Worm (Caenorhabditis elegans): ENCODE measurements around the gene R11G1.7.

Gene R11G1.7

DNA sequence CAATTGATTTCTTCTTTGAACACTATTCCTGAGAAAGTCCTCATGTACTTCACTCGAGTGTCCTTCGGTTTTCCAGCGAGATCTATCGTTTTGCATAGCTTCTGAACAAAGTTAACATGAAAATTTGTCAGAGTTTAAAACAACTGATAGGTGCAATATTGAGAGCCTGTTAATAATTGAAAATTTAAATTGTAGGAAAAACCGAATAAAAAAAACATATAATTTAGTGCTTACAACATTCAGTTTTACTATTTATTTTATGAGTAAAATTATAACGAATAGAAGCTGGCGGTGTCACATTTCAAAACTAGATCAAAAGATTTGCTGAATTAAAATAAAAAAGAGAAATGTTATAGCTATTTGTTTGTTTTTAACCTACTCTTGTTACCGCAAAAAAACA is 37.1 kb downstream of the R11G1.7 start, which contains the start of gene C02F12.8:
TSS of gene C02F12.8 (minus strand) at position 101 of the 400 bp plus-strand sequence.
- no peak for TF ChIP-seq nhr-2 (tag; optimal IDR thresholded peaks at IDR 0.05)
- TF ChIP-seq snpc-4 (tag; optimal IDR thresholded peaks at IDR 0.05), result no peak
- TF ChIP-seq M03D4.4 (tag; optimal IDR thresholded peaks at IDR 0.05), result no peak
- no peak for TF ChIP-seq flh-1 (GFP tag; optimal IDR thresholded peaks at IDR 0.05)
- no peak for TF ChIP-seq ces-1 (GFP tag; optimal IDR thresholded peaks at IDR 0.05)
- TF ChIP-seq nhr-76 (tag; optimal IDR thresholded peaks at IDR 0.05), result no peak
- no peak for TF ChIP-seq cnd-1 (tag; optimal IDR thresholded peaks at IDR 0.05)
- no peak for TF ChIP-seq sem-2 (GFP tag; optimal IDR thresholded peaks at IDR 0.05)
- no peak for TF ChIP-seq elt-1 (tag; optimal IDR thresholded peaks at IDR 0.05; ENCODE audit: borderline replicate concordance, insufficient read depth)
- TF ChIP-seq ceh-83 (GFP tag; optimal IDR thresholded peaks at IDR 0.05), result no peak
- TF ChIP-seq ceh-43 (GFP tag; optimal IDR thresholded peaks at IDR 0.05), result no peak
- TF ChIP-seq nhr-12 (tag; optimal IDR thresholded peaks at IDR 0.05), result no peak

DNA sequence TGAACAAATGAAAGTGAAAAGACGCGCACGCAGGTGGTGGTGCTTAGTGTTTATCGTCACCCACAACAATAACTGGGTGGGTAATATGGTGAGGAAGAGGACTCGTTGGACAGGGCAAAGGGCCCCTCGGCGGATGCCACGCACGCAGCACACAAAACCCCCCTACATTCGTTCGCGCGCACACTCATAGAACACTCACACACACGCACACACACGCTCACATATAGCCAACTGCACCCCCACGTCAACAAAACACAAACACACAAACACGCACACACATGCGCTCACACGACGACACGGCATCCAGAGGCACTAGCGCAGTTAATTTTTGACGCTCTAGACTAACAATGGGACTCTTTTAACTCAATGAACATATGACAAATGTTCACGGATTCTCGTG is 38.1 kb downstream of the R11G1.7 start:
- TF ChIP-seq nhr-12 (tag; optimal IDR thresholded peaks at IDR 0.05) (no peak), ceh-39 (tag; optimal IDR thresholded peaks at IDR 0.05) (no peak), tbx-8 (GFP tag; optimal IDR thresholded peaks at IDR 0.05) (no peak), hlh-1 (tag; optimal IDR thresholded peaks at IDR 0.05) (no peak), sem-2 (GFP tag; optimal IDR thresholded peaks at IDR 0.05) (peak; percentile 34), mep-1 (tag; optimal IDR thresholded peaks at IDR 0.05) (no peak), zip-8 (tag; optimal IDR thresholded peaks at IDR 0.05) (no peak), ces-1 (GFP tag; optimal IDR thresholded peaks at IDR 0.05) (peak; percentile 14), sptf-1 (tag; optimal IDR thresholded peaks at IDR 0.05) (peak; percentile 73), unc-62 (GFP tag; optimal IDR thresholded peaks at IDR 0.05) (peak; percentile 6), ztf-11 (tag; optimal IDR thresholded peaks at IDR 0.05) (no peak), elt-3 (tag; optimal IDR thresholded peaks at IDR 0.05) (no peak), lin-32 (GFP tag; optimal IDR thresholded peaks at IDR 0.05) (no peak), ceh-43 (GFP tag; optimal IDR thresholded peaks at IDR 0.05) (no peak), lsy-2 (tag; optimal IDR thresholded peaks at IDR 0.05) (no peak), ceh-83 (GFP tag; optimal IDR thresholded peaks at IDR 0.05) (no peak), nhr-237 (tag; optimal IDR thresholded peaks at IDR 0.05) (no peak), pha-4 (tag; optimal IDR thresholded peaks at IDR 0.05) (no peak), nhr-28 (tag; optimal IDR thresholded peaks at IDR 0.05) (no peak), cnd-1 (tag; optimal IDR thresholded peaks at IDR 0.05) (peak; percentile 62), nhr-2 (tag; optimal IDR thresholded peaks at IDR 0.05) (no peak), lin-13 (tag; optimal IDR thresholded peaks at IDR 0.05) (peak; percentile 69), unc-120 (tag; optimal IDR thresholded peaks at IDR 0.05; ENCODE audit: poor library complexity, severe bottlenecking) (peak; percentile 33), mls-2 (tag; optimal IDR thresholded peaks at IDR 0.05) (peak; percentile 74), M03D4.4 (tag; optimal IDR thresholded peaks at IDR 0.05) (peak; percentile 49), flh-1 (GFP tag; optimal IDR thresholded peaks at IDR 0.05) (peak; percentile 2), drap-1 (GFP tag; optimal IDR thresholded peaks at IDR 0.05) (peak; percentile 58), bed-3 (GFP tag; optimal IDR thresholded peaks at IDR 0.05) (no peak), nhr-76 (tag; optimal IDR thresholded peaks at IDR 0.05) (no peak), ham-2 (GFP tag; optimal IDR thresholded peaks at IDR 0.05) (peak; percentile 65)

DNA sequence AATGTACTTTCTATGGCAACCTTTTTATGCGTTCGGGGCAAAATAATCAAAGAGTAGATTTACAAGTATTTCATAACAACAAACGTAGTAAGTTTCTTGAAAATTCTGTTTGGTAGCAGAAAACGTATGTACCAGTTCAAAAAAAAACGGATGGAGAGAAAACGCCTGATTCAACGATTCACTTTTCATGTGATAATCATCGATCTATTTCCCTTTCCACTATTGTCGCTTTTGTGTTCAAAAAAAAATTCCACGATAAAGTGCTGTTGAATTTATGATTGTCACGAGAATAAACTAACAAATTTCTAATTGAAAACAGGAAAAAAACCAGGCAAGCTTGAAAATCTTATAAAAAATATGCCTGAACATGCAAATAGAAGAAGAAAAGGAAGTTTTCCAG is 39.8 kb downstream of the R11G1.7 start:
- TF ChIP-seq lin-32 (GFP tag; optimal IDR thresholded peaks at IDR 0.05) (no peak), mab-5 (tag; optimal IDR thresholded peaks at IDR 0.05) (no peak), tbx-8 (GFP tag; optimal IDR thresholded peaks at IDR 0.05) (no peak), nhr-2 (tag; optimal IDR thresholded peaks at IDR 0.05) (no peak), lsy-2 (tag; optimal IDR thresholded peaks at IDR 0.05) (no peak), ztf-11 (tag; optimal IDR thresholded peaks at IDR 0.05) (no peak), ces-1 (GFP tag; optimal IDR thresholded peaks at IDR 0.05) (no peak), ceh-43 (GFP tag; optimal IDR thresholded peaks at IDR 0.05) (no peak), nhr-237 (tag; optimal IDR thresholded peaks at IDR 0.05) (no peak), flh-1 (GFP tag; optimal IDR thresholded peaks at IDR 0.05) (no peak), zip-8 (tag; optimal IDR thresholded peaks at IDR 0.05) (no peak), mep-1 (tag; optimal IDR thresholded peaks at IDR 0.05) (no peak), drap-1 (GFP tag; optimal IDR thresholded peaks at IDR 0.05) (no peak), pha-4 (tag; optimal IDR thresholded peaks at IDR 0.05) (no peak)

DNA sequence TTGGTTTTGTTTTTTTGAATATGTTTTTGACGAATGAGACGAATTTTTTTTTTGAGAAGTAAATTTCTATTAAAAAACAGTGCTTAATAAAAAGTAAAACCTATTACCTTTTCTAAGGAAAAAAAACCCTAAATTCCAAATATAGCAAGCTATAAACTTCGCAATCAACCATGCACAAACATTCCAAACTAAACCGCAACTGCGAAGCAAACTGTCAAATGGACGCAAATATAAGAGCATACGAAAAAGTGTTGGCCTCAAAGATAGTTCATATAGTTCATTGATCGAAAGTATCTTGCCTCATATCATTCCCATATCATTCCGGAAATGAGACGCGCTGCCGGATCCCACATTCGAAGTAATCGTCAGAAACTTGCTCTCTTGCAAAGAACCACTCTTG is 40.5 kb downstream of the R11G1.7 start, which contains the start of gene C01C4.3:
TSS of gene C01C4.3 (plus strand) at position 301 of the 400 bp plus-strand sequence.
- TF ChIP-seq mls-2 (tag; optimal IDR thresholded peaks at IDR 0.05) (no peak), ham-2 (GFP tag; optimal IDR thresholded peaks at IDR 0.05) (no peak), drap-1 (GFP tag; optimal IDR thresholded peaks at IDR 0.05) (no peak)

All from whole organism, mixed stage, embryonic.